Fruit fly (Drosophila melanogaster) Kc167 (cell line): ENCODE results near the gene brwl.

Experiments
- insv ChIP-seq: fragments of >200 bp; optimal IDR thresholded peaks from 3 replicates; lab custom pipeline; 2018; ENCODE audit warnings: missing external identifiers
- psq ChIP-seq: fragments of >200 bp; optimal IDR thresholded peaks from 2 replicates; lab custom pipeline; 2017; ENCODE audit warnings: missing external identifiers

dm6 chr2L:9569131-9569530 is 441 bp downstream of the brwl start:
- no peak for TF ChIP-seq insv (lab: Kevin White, UChicago)
- TF ChIP-seq psq (lab: Kevin White, UChicago) = no peak
